Worm (Caenorhabditis elegans): ENCODE measurements around the gene pqn-41.

The pqn-41 gene

ce11 chrIII:1921136-1921680 is 15.4 kb downstream of the pqn-41 start (continued):
- TF ChIP-seq nhr-11 (tag; optimal IDR thresholded peaks at IDR 0.05), result peak; percentile 90
- peak; percentile 62 for TF ChIP-seq dpl-1 (GFP tag; optimal IDR thresholded peaks at IDR 0.05)
- peak; percentile 79 for TF ChIP-seq nhr-10 (tag; optimal IDR thresholded peaks at IDR 0.05)
- peak; percentile 99 for TF ChIP-seq aha-1 (tag)
- TF ChIP-seq zag-1 (tag; optimal IDR thresholded peaks at IDR 0.05), result no peak
- TF ChIP-seq ceh-62 (tag; optimal IDR thresholded peaks at IDR 0.05), result no peak
- peak; percentile 100 for TF ChIP-seq gei-8 (GFP tag; optimal IDR thresholded peaks at IDR 0.05)
- TF ChIP-seq ceh-44 (GFP tag; IDR thresholded peaks at IDR 0.05), result no peak
- peak; percentile 85 to 86 for TF ChIP-seq lsy-2 (tag; optimal IDR thresholded peaks at IDR 0.05)
- peak; percentile 96 for TF ChIP-seq fkh-10 (GFP tag; optimal IDR thresholded peaks at IDR 0.05)
- peak; percentile 92 to 93 for TF ChIP-seq mdl-1 (tag; optimal IDR thresholded peaks at IDR 0.05)
- no peak for TF ChIP-seq nhr-111 (GFP tag; optimal IDR thresholded peaks at IDR 0.05)
- TF ChIP-seq nhr-76 (tag; optimal IDR thresholded peaks at IDR 0.05), result peak; percentile 66
- TF ChIP-seq attf-4 (tag; optimal IDR thresholded peaks at IDR 0.05), result peak; percentile 60
- TF ChIP-seq T20F7.1 (GFP tag; optimal IDR thresholded peaks at IDR 0.05), result peak; percentile 56
- TF ChIP-seq F49E8.2 (tag; optimal IDR thresholded peaks at IDR 0.05; ENCODE audit: borderline replicate concordance), result no peak
- TF ChIP-seq zfp-2 (tag; optimal IDR thresholded peaks at IDR 0.05), result peak; percentile 71
- peak; percentile 88 for TF ChIP-seq ctbp-1 (GFP tag; IDR thresholded peaks at IDR 0.05)
- TF ChIP-seq nhr-6 (tag; optimal IDR thresholded peaks at IDR 0.05), result peak; percentile 65
- peak; percentile 93 for TF ChIP-seq lin-13 (GFP tag; optimal IDR thresholded peaks at IDR 0.05)
- TF ChIP-seq tra-1 (GFP tag; IDR thresholded peaks at IDR 0.05), result peak; percentile 95
- TF ChIP-seq R02D3.7 (tag; optimal IDR thresholded peaks at IDR 0.05), result no peak
- TF ChIP-seq mxl-2 (GFP tag; conservative IDR thresholded peaks at IDR 0.05), result 0 out of 2 replicates have a peak, but pooled peaks have one; percentile 35
- no peak for TF ChIP-seq lin-39 (tag; optimal IDR thresholded peaks at IDR 0.05)
- 0 out of 2 replicates have a peak, but pooled peaks have one; percentile 21 for TF ChIP-seq vab-7 (GFP tag; IDR thresholded peaks at IDR 0.05)
- peak; percentile 23 for TF ChIP-seq duxl-1 (tag; optimal IDR thresholded peaks at IDR 0.05; ENCODE audit: poor library complexity)
- TF ChIP-seq lin-29 (GFP tag; IDR thresholded peaks at IDR 0.05), result peak; percentile 81
- no peak for TF ChIP-seq arid-1 (GFP tag; conservative IDR thresholded peaks at IDR 0.05)

- TF ChIP-seq unc-62 (GFP tag; optimal IDR thresholded peaks at IDR 0.05 in 1 of 2), result peak in 1 of 2 experiments; percentile 93
- TF ChIP-seq unc-62 (tag; optimal IDR thresholded peaks at IDR 0.05), result no peak
- TF ChIP-seq daf-19 (GFP tag; conservative IDR thresholded peaks at IDR 0.05), result no peak
These were observed 16.3 kb downstream of the pqn-41 start for ce11 chrIII:1922081-1922480.

ce11 chrIII:1922516-1922915 is 16.8 kb downstream of the pqn-41 start:
- TF ChIP-seq dpl-1 (GFP tag; optimal IDR thresholded peaks at IDR 0.05) (no peak), nhr-11 (tag; optimal IDR thresholded peaks at IDR 0.05) (peak; percentile 1), skn-1 (tag; optimal IDR thresholded peaks at IDR 0.05) (no peak), daf-19 (GFP tag; conservative IDR thresholded peaks at IDR 0.05) (no peak), lin-38 (GFP tag; IDR thresholded peaks at IDR 0.05) (no peak), snpc-1.2 (GFP tag; IDR thresholded peaks at IDR 0.05) (no peak), nhr-41 (GFP tag; IDR thresholded peaks at IDR 0.05) (no peak), dve-1 (tag; optimal IDR thresholded peaks at IDR 0.05; ENCODE audit: insufficient read depth) (no peak)
